Fruit fly (Drosophila melanogaster) S2 (cell line): ENCODE measurements around the gene Lim3.

Experiments used
- CG8478 ChIP-seq: fragments of >200 bp; optimal IDR thresholded peaks from 2 replicates; lab custom pipeline; 2018
- CTCF ChIP-seq, 2 experiments: fragments of >200 bp; optimal IDR thresholded peaks; 2 replicates each; lab custom pipeline; 2018

dm6 chr2L:19142176-19142870, 34.1 kb upstream of the Lim3 start:
- TF ChIP-seq CTCF (optimal IDR thresholded peaks at IDR 0.05; lab: Kevin White, UChicago), result no peak
- no peak for TF ChIP-seq CG8478
